Fruit fly (Drosophila melanogaster): ENCODE data around the gene Nepl15.

DNA sequence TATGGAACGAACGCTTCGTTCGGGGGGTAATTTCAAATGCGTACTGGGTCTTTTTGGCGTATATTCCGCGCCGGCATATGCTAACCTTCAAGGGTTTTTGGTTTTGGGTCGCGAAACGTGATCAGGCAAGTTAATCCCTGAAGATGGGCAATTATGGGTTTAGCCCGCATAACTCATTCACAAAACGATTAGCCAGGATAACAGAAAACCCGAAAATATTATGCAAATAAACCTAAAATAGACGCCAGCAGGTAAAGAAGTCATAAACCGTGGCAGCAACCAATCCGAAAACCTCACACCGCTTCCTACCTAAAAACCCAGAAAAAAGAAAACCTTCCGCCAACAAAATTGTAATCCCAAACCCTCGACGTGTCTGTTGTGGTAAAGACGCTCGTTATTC is 23.1 kb upstream of the Nepl15 start:
- TF ChIP-seq CG33017 (tag; optimal IDR thresholded peaks at IDR 0.05): no peak
- no peak for TF ChIP-seq Mnt (GFP tag; optimal IDR thresholded peaks at IDR 0.05)
- no peak for TF ChIP-seq CG7101 (tag; optimal IDR thresholded peaks at IDR 0.05)
- TF ChIP-seq Hr96 (GFP tag; optimal IDR thresholded peaks at IDR 0.05): no peak
- no peak for TF ChIP-seq CG12768 (GFP tag; optimal IDR thresholded peaks at IDR 0.05)
- no peak for TF ChIP-seq cic (GFP tag; optimal IDR thresholded peaks at IDR 0.05)

Measured in whole organism, adult.